Fruit fly (Drosophila melanogaster) whole organism, embryonic: ENCODE results near the gene CG13931.

Experiments used
- B-H1 ChIP-seq: fragments of 200-800 bp; sonication (Bioruptor generic); IDR thresholded peaks from 3 replicates; pipeline ENCODE4 v1.3.6; 2022; ENCODE audit warnings: missing biosample characterization, missing genetic modification characterization
- CG10431 ChIP-seq: fragments of 200-800 bp; sonication (Bioruptor generic); optimal IDR thresholded peaks from 3 replicates; lab custom pipeline; 2018; ENCODE audit warnings: missing biosample characterization, mild to moderate bottlenecking, missing genetic modification characterization
- CG10462 ChIP-seq: fragments of 200-800 bp; sonication (Bioruptor generic); optimal IDR thresholded peaks from 2 replicates; lab custom pipeline; 2016; ENCODE audit warnings: missing biosample characterization, missing genetic modification characterization
- CG12391 ChIP-seq: fragments of 200-800 bp; sonication (Bioruptor generic); optimal IDR thresholded peaks from 3 replicates; lab custom pipeline; 2018; ENCODE audit warnings: missing biosample characterization, mild to moderate bottlenecking, missing genetic modification characterization, moderate library complexity
- CG13123 ChIP-seq: fragments of 200-800 bp; sonication (Bioruptor generic); optimal IDR thresholded peaks from 2 replicates; lab custom pipeline; 2016; ENCODE audit warnings: missing biosample characterization, missing genetic modification characterization
- CG14441 ChIP-seq: fragments of 200-800 bp; sonication (Bioruptor generic); IDR thresholded peaks from 2 replicates; pipeline ENCODE4 v1.3.6; 2022; ENCODE audit warnings: missing biosample characterization, missing genetic modification characterization
- CG18011 ChIP-seq: fragments of 200-800 bp; sonication (Bioruptor generic); optimal IDR thresholded peaks from 2 replicates; lab custom pipeline; 2017; ENCODE audit warnings: missing biosample characterization, missing genetic modification characterization, mild to moderate bottlenecking, moderate library complexity, missing genotype
- CG1832 ChIP-seq: fragments of 200-800 bp; sonication (Bioruptor generic); optimal IDR thresholded peaks from 2 replicates; lab custom pipeline; 2017; ENCODE audit warnings: missing biosample characterization, mild to moderate bottlenecking, missing genetic modification characterization, inconsistent platforms
- CG2712 ChIP-seq: fragments of 200-800 bp; optimal IDR thresholded peaks from 3 replicates; lab custom pipeline; 2019; ENCODE audit warnings: missing biosample characterization, mild to moderate bottlenecking, missing genetic modification characterization, moderate library complexity
- CG2875 ChIP-seq: fragments of 200-800 bp; sonication (Bioruptor generic); optimal IDR thresholded peaks from 2 replicates; lab custom pipeline; 2017; ENCODE audit warnings: missing biosample characterization, mild to moderate bottlenecking, missing genetic modification characterization, missing genetic modification reagents
- CG4404 ChIP-seq: fragments of 200-800 bp; sonication (Bioruptor generic); IDR thresholded peaks from 2 replicates; pipeline ENCODE4 v1.3.6; 2022; ENCODE audit warnings: missing biosample characterization, missing genetic modification characterization
- CG4820 ChIP-seq: fragments of 200-800 bp; sonication (Bioruptor generic); optimal IDR thresholded peaks from 3 replicates; lab custom pipeline; 2016; ENCODE audit warnings: missing biosample characterization, missing genetic modification characterization
- CG7271 ChIP-seq: fragments of 200-800 bp; sonication (Bioruptor generic); optimal IDR thresholded peaks from 2 replicates; lab custom pipeline; 2018; ENCODE audit warnings: missing biosample characterization, mild to moderate bottlenecking, missing genetic modification characterization, moderate library complexity
- CG7357 ChIP-seq: fragments of 200-800 bp; sonication (Bioruptor generic); IDR thresholded peaks from 3 replicates; pipeline ENCODE4 v1.3.6; 2022; ENCODE audit warnings: missing biosample characterization, missing genetic modification characterization
- CG7556 ChIP-seq: fragments of 200-800 bp; sonication (Bioruptor generic); optimal IDR thresholded peaks from 2 replicates; lab custom pipeline; 2017; ENCODE audit warnings: missing biosample characterization, mild to moderate bottlenecking, missing genetic modification characterization
- CG7839 ChIP-seq: fragments of 200-800 bp; sonication (Bioruptor generic); optimal IDR thresholded peaks from 3 replicates; lab custom pipeline; 2018; ENCODE audit warnings: missing biosample characterization, mild to moderate bottlenecking, missing genetic modification characterization, moderate library complexity
- CG9437 ChIP-seq: fragments of 200-800 bp; sonication (Bioruptor generic); optimal IDR thresholded peaks from 2 replicates; lab custom pipeline; 2018; ENCODE audit warnings: missing biosample characterization, mild to moderate bottlenecking, missing genetic modification characterization
- CrebB ChIP-seq: fragments of 200-800 bp; sonication (Bioruptor generic); optimal IDR thresholded peaks from 3 replicates; lab custom pipeline; 2018; ENCODE audit warnings: missing biosample characterization, mild to moderate bottlenecking, missing genetic modification characterization
- D ChIP-seq, 2 experiments: fragments of 200-800 bp in 1 of 2; fragments of >200 bp in 1 of 2; sonication (Bioruptor generic) in 1 of 2; optimal IDR thresholded peaks; 2 replicates in 1 of 2; 3 replicates in 1 of 2; lab custom pipeline; 2017; ENCODE audit warnings: mild to moderate bottlenecking in 1 of 2, missing biosample characterization in 1 of 2, missing genetic modification characterization in 1 of 2, missing genetic modification reagents in 1 of 2
- Dad ChIP-seq: fragments of 200-800 bp; sonication (Bioruptor generic); optimal IDR thresholded peaks from 3 replicates; lab custom pipeline; 2016; ENCODE audit warnings: missing biosample characterization, missing genetic modification characterization
- Dref ChIP-seq: fragments of 200-800 bp; sonication (Bioruptor generic); IDR thresholded peaks from 2 replicates; pipeline ENCODE4 v1.3.6; 2022; ENCODE audit warnings: missing biosample characterization, missing genetic modification characterization
- Elba2 ChIP-seq: fragments of 200-800 bp; sonication (Bioruptor generic); optimal IDR thresholded peaks from 3 replicates; lab custom pipeline; 2016; ENCODE audit warnings: missing biosample characterization, missing genetic modification characterization
- Ets97D ChIP-seq: fragments of 200-800 bp; sonication (Bioruptor generic); optimal IDR thresholded peaks from 3 replicates; lab custom pipeline; 2016; ENCODE audit warnings: missing biosample characterization, missing genetic modification characterization
- Fer2 ChIP-seq: fragments of 200-800 bp; sonication (Bioruptor generic); optimal IDR thresholded peaks from 2 replicates; lab custom pipeline; 2018; ENCODE audit warnings: missing biosample characterization, mild to moderate bottlenecking, missing genetic modification characterization, moderate library complexity
- H2.0 ChIP-seq: fragments of 200-800 bp; sonication (Bioruptor generic); IDR thresholded peaks from 2 replicates; pipeline ENCODE4 v1.3.6; 2022; ENCODE audit warnings: missing biosample characterization, missing genetic modification characterization
- Hey ChIP-seq: fragments of 200-800 bp; sonication (Bioruptor generic); optimal IDR thresholded peaks from 3 replicates; lab custom pipeline; 2018; ENCODE audit warnings: missing biosample characterization, mild to moderate bottlenecking, missing genetic modification characterization
- Hr39 ChIP-seq: fragments of >200 bp; optimal IDR thresholded peaks from 2 replicates; lab custom pipeline; 2017
- Hr78 ChIP-seq, 2 experiments: fragments of 200-800 bp in 1 of 2; fragments of >200 bp in 1 of 2; sonication (Bioruptor generic) in 1 of 2; optimal IDR thresholded peaks; 2 replicates each; lab custom pipeline; 2017 to 2019; ENCODE audit warnings: missing biosample characterization in 2 of 2, missing genetic modification characterization in 2 of 2, mild to moderate bottlenecking in 1 of 2, moderate library complexity in 1 of 2
- Jarid2 ChIP-seq: fragments of 200-800 bp; sonication (Bioruptor generic); optimal IDR thresholded peaks from 3 replicates; lab custom pipeline; 2017; ENCODE audit warnings: mild to moderate bottlenecking, missing biosample characterization, missing genetic modification reagents, missing genetic modification characterization
- Lpt ChIP-seq: fragments of >200 bp; optimal IDR thresholded peaks from 2 replicates; lab custom pipeline; 2018; ENCODE audit warnings: missing biosample characterization, missing genetic modification characterization
- Opbp ChIP-seq: fragments of 200-800 bp; sonication (Bioruptor generic); IDR thresholded peaks from 3 replicates; pipeline ENCODE4 v1.3.6; 2022; ENCODE audit warnings: missing biosample characterization, missing genetic modification characterization; ENCODE audit not compliant: partially characterized antibody
- Ravus ChIP-seq: fragments of 200-800 bp; sonication (Bioruptor generic); IDR thresholded peaks from 2 replicates; pipeline ENCODE4 v1.3.6; 2022; ENCODE audit warnings: missing biosample characterization, missing genetic modification characterization
- YL-1 ChIP-seq: fragments of 200-800 bp; sonication (Bioruptor generic); optimal IDR thresholded peaks from 3 replicates; lab custom pipeline; 2017; ENCODE audit warnings: missing biosample characterization, mild to moderate bottlenecking, missing genetic modification characterization
- az2 ChIP-seq: fragments of 200-800 bp; sonication (Bioruptor generic); optimal IDR thresholded peaks from 3 replicates; lab custom pipeline; 2016; ENCODE audit warnings: missing biosample characterization, missing genetic modification characterization
- chn ChIP-seq: fragments of 200-800 bp; sonication (Bioruptor generic); optimal IDR thresholded peaks from 2 replicates; lab custom pipeline; 2016; ENCODE audit warnings: missing biosample characterization, missing genetic modification characterization
- corto ChIP-seq: fragments of 200-800 bp; sonication (Bioruptor generic); optimal IDR thresholded peaks from 2 replicates; lab custom pipeline; 2016; ENCODE audit warnings: missing biosample characterization, mild to moderate bottlenecking, missing genetic modification characterization, moderate library complexity
- danr ChIP-seq: fragments of 200-800 bp; sonication (Bioruptor generic); IDR thresholded peaks from 2 replicates; pipeline ENCODE4 v1.3.6; 2022; ENCODE audit warnings: missing biosample characterization, missing genetic modification characterization
- disco-r ChIP-seq: fragments of 200-800 bp; sonication (Bioruptor generic); optimal IDR thresholded peaks from 2 replicates; lab custom pipeline; 2016; ENCODE audit warnings: missing biosample characterization, missing genetic modification characterization
- dmrt11E ChIP-seq: fragments of 200-800 bp; sonication (Bioruptor generic); optimal IDR thresholded peaks from 3 replicates; lab custom pipeline; 2018; ENCODE audit warnings: missing biosample characterization, mild to moderate bottlenecking, missing genetic modification characterization, moderate library complexity
- ewg ChIP-seq: fragments of 200-800 bp; sonication (Bioruptor generic); optimal IDR thresholded peaks from 3 replicates; lab custom pipeline; 2017; ENCODE audit warnings: mild to moderate bottlenecking, missing biosample characterization, missing genetic modification reagents, missing genetic modification characterization
- hth ChIP-seq: fragments of >200 bp; optimal IDR thresholded peaks from 2 replicates; lab custom pipeline; 2017; ENCODE audit warnings: inconsistent platforms
- nerfin-1 ChIP-seq: fragments of 200-800 bp; sonication (Bioruptor generic); optimal IDR thresholded peaks from 3 replicates; lab custom pipeline; 2019; ENCODE audit warnings: missing biosample characterization, mild to moderate bottlenecking, missing genetic modification characterization, moderate library complexity
- oc ChIP-seq: fragments of 200-800 bp; sonication (Bioruptor generic); optimal IDR thresholded peaks from 2 replicates; lab custom pipeline; 2018; ENCODE audit warnings: missing biosample characterization, mild to moderate bottlenecking, missing genetic modification characterization, moderate library complexity
- pfk ChIP-seq: fragments of 200-800 bp; sonication (Bioruptor generic); optimal IDR thresholded peaks from 2 replicates; lab custom pipeline; 2018; ENCODE audit warnings: missing biosample characterization, mild to moderate bottlenecking, missing genetic modification characterization, moderate library complexity
- sisA ChIP-seq: fragments of 200-800 bp; sonication (Bioruptor generic); IDR thresholded peaks from 2 replicates; pipeline ENCODE4 v1.3.6; 2022; ENCODE audit warnings: missing biosample characterization, missing genetic modification characterization
- stwl ChIP-seq: fragments of 200-800 bp; sonication (Bioruptor generic); optimal IDR thresholded peaks from 3 replicates; lab custom pipeline; 2018; ENCODE audit warnings: missing biosample characterization, mild to moderate bottlenecking, missing genetic modification characterization, moderate library complexity
- twi ChIP-seq: fragments of 200-800 bp; optimal IDR thresholded peaks from 2 replicates; lab custom pipeline; 2019; ENCODE audit warnings: missing biosample characterization, mild to moderate bottlenecking, missing genetic modification characterization, moderate library complexity
- unc-4 ChIP-seq: fragments of 200-800 bp; sonication (Bioruptor generic); IDR thresholded peaks from 2 replicates; pipeline ENCODE4 v1.3.6; 2022; ENCODE audit warnings: missing biosample characterization, missing genetic modification characterization; ENCODE audit not compliant: partially characterized antibody
- wek ChIP-seq: fragments of 200-800 bp; sonication (Bioruptor generic); optimal IDR thresholded peaks from 3 replicates; lab custom pipeline; 2018; ENCODE audit warnings: missing biosample characterization, mild to moderate bottlenecking, missing genetic modification characterization, moderate library complexity

Gene CG13931

DNA sequence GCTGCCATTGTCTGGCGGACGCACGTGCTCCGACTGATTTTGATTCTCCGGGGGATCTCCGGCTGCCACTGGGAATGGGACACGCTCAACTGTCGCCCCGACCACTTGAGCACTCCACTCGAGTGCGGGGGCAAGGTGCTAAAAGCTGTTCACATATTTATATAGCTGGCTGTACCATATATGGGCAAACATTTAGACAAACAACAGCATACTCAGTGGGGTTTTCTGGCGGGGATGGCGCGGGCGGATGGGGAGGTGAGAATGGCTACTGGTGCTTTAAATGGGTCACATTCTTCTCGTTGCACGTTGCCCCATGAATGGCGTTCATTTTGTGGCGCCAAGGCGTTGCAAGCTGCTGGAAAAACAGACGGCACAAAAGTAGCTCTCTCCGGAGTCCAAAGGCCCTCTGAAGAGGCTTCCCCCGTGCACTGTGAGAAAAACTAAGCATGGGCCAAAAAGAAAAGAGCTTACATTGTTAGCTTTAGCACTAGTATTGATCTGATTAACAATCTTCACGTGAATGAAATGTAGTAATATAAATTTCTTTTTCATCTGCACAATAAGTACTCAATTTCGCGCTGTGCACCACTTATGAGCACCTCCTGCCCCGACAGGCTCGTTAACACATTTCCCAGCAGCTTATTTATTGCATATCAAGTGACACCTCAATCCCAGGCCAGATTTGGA, 11.3 kb downstream of the CG13931 start (continued):
- TF ChIP-seq CG13123 (GFP tag; lab: Kevin White, UChicago) (no peak), ewg (GFP tag; lab: Kevin White, UChicago) (peak; percentile 6), Lpt (GFP tag; lab: Kevin White, UChicago) (no peak), Hr39 (lab: Kevin White, UChicago) (no peak), CG7839 (peak; percentile 60), CG10431 (GFP tag; lab: Kevin White, UChicago) (peak; percentile 69), B-H1 (GFP tag; lab: Robert Waterston, UW) (no peak; the same call in 2 of the 3 replicates), corto (GFP tag; lab: Kevin White, UChicago) (no peak), CG1832 (GFP tag; lab: Kevin White, UChicago) (no peak), Ravus (no peak), CG4820 (GFP tag; lab: Kevin White, UChicago) (peak; percentile 50), Opbp (GFP tag; lab: Robert Waterston, UW) (no peak), CG12391 (tag; lab: Kevin White, UChicago) (peak; percentile 27), pfk (no peak), CrebB (tag; lab: Kevin White, UChicago) (no peak), CG4404 (GFP tag; lab: Robert Waterston, UW) (no peak), Hey (tag; lab: Kevin White, UChicago) (no peak), oc (tag; lab: Kevin White, UChicago) (no peak), CG10462 (no peak), CG14441 (GFP tag; lab: Robert Waterston, UW) (no peak), hth (lab: Kevin White, UChicago) (no peak), danr (GFP tag; lab: Robert Waterston, UW) (no peak), CG7357 (GFP tag; lab: Robert Waterston, UW) (no peak), CG2712 (peak; percentile 58), disco-r (GFP tag; lab: Kevin White, UChicago) (no peak), sisA (peak; percentile 71), Jarid2 (GFP tag; lab: Kevin White, UChicago) (peak; percentile 19), CG18011 (GFP tag; lab: Kevin White, UChicago) (no peak), az2 (peak; percentile 30), Ets97D (GFP tag; lab: Kevin White, UChicago) (no peak), unc-4 (GFP tag; lab: Robert Waterston, UW) (no peak), CG2875 (GFP tag; lab: Kevin White, UChicago) (peak; percentile 68), wek (GFP tag; lab: Kevin White, UChicago) (peak; percentile 71), dmrt11E (peak; percentile 39), twi (tag; lab: Kevin White, UChicago) (no peak), H2.0 (GFP tag; lab: Robert Waterston, UW) (peak; percentile 36), chn (GFP tag; lab: Kevin White, UChicago) (no peak), YL-1 (no peak), Hr78 (GFP tag; optimal IDR thresholded peaks at IDR 0.05; lab: Kevin White, UChicago) (no peak), CG7556 (peak; percentile 8), Dref (GFP tag; lab: Robert Waterston, UW) (0 out of 2 replicates have a peak, but pooled peaks have one; percentile 8), CG9437 (GFP tag; lab: Kevin White, UChicago) (no peak), stwl (tag; lab: Kevin White, UChicago) (no peak), D (optimal IDR thresholded peaks at IDR 0.05; lab: Kevin White, UChicago) (no peak), D (GFP tag; optimal IDR thresholded peaks at IDR 0.05; lab: Kevin White, UChicago) (peak; percentile 50), nerfin-1 (tag; lab: Kevin White, UChicago) (peak; percentile 14), Fer2 (no peak), CG7271 (no peak), Elba2 (GFP tag; lab: Kevin White, UChicago) (no peak), Dad (GFP tag; lab: Kevin White, UChicago) (peak; percentile 27)
